Fruit fly (Drosophila melanogaster): ENCODE measurements around the gene Ttc1.
A peak's percentile ranks its signal among the peaks of the same experiment; 100 is the strongest.

Gene Ttc1

DNA sequence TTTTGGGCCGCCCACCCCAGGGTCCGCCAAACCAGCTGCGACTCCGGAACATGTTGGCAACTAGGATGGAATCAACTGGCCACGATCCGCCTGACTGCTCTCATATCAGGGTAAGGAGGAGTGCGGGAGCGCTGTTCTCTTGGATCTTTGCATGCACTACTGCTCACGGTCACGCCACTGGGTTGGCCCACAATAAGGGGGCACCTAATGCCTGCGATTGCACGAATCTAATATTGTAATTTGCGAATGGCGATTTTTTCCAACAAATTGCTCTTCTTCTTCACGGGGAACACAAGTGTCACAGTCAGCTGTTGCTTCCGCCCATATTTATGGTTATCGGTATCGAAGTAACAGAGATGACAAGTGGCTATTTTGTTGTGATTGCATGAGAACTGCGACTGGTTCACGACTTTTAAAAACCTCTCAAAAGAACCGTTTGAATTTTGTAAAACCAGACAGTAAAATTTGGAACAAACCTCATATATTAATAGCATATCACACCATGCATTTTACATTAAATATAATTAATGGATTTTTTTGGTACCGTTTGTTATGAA, 1.4 kb downstream of the Ttc1 start, which contains the start of gene ema (continued):
- TF ChIP-seq sens-2 (GFP tag; IDR thresholded peaks at IDR 0.05) (no peak), seq (GFP tag; IDR thresholded peaks at IDR 0.05) (no peak), CG3163 (GFP tag; optimal IDR thresholded peaks at IDR 0.05) (no peak), CG9727 (GFP tag; optimal IDR thresholded peaks at IDR 0.05) (no peak), dmrt99B (tag; optimal IDR thresholded peaks at IDR 0.05) (no peak), CG15073 (GFP tag; optimal IDR thresholded peaks at IDR 0.05) (no peak), MTF-1 (GFP tag; optimal IDR thresholded peaks at IDR 0.05; ENCODE audit: borderline replicate concordance) (no peak), CG11695 (GFP tag; IDR thresholded peaks at IDR 0.05) (no peak), HLH54F (GFP tag; optimal IDR thresholded peaks at IDR 0.05) (no peak), Six4 (GFP tag; optimal IDR thresholded peaks at IDR 0.05) (no peak), Mes4 (GFP tag; optimal IDR thresholded peaks at IDR 0.05) (peak; percentile 33), sqz (GFP tag; optimal IDR thresholded peaks at IDR 0.05) (no peak), kah (GFP tag; optimal IDR thresholded peaks at IDR 0.05) (peak; percentile 71), Ssrp (tag; optimal IDR thresholded peaks at IDR 0.05) (no peak), CG11456 (GFP tag; IDR thresholded peaks at IDR 0.05) (no peak), zfh1 (GFP tag; IDR thresholded peaks at IDR 0.05) (no peak), ftz-f1 (GFP tag; optimal IDR thresholded peaks at IDR 0.05) (no peak), ttk (GFP tag; IDR thresholded peaks at IDR 0.05) (no peak), CG7928 (GFP tag; optimal IDR thresholded peaks at IDR 0.05) (no peak), C15 (GFP tag; IDR thresholded peaks at IDR 0.05) (no peak), pan (optimal IDR thresholded peaks at IDR 0.05) (no peak), pan (GFP tag; optimal IDR thresholded peaks at IDR 0.05 in 1 of 2, IDR thresholded peaks at IDR 0.05 in 1 of 2) (peak in 1 of 2 experiments; percentile 35), Hand (GFP tag; optimal IDR thresholded peaks at IDR 0.05) (no peak), ATbp (GFP tag; optimal IDR thresholded peaks at IDR 0.05) (no peak), CG10267 (tag; optimal IDR thresholded peaks at IDR 0.05) (peak; percentile 29), Vsx1 (GFP tag; optimal IDR thresholded peaks at IDR 0.05) (no peak), CG43689 (GFP tag; IDR thresholded peaks at IDR 0.05) (no peak), stc (GFP tag; IDR thresholded peaks at IDR 0.05) (no peak), nmo (GFP tag; optimal IDR thresholded peaks at IDR 0.05) (peak; percentile 28), CG12391 (tag; optimal IDR thresholded peaks at IDR 0.05) (peak; percentile 41), CG12071 (GFP tag; optimal IDR thresholded peaks at IDR 0.05) (no peak), nom (GFP tag; optimal IDR thresholded peaks at IDR 0.05) (no peak), NFAT (GFP tag; IDR thresholded peaks at IDR 0.05) (peak; percentile 31; the same call in 1 of the 2 replicates), CoRest (tag; optimal IDR thresholded peaks at IDR 0.05) (no peak), ewg (GFP tag; optimal IDR thresholded peaks at IDR 0.05) (no peak), da (GFP tag; optimal IDR thresholded peaks at IDR 0.05) (no peak), disco-r (GFP tag; optimal IDR thresholded peaks at IDR 0.05) (no peak), Camta (GFP tag; optimal IDR thresholded peaks at IDR 0.05) (no peak), fd3F (GFP tag; optimal IDR thresholded peaks at IDR 0.05) (no peak), repo (GFP tag; optimal IDR thresholded peaks at IDR 0.05) (no peak), CG9876 (GFP tag; optimal IDR thresholded peaks at IDR 0.05) (no peak), CG1529 (GFP tag; optimal IDR thresholded peaks at IDR 0.05) (no peak), abd-A (tag; optimal IDR thresholded peaks at IDR 0.05) (no peak), MESR4 (GFP tag; optimal IDR thresholded peaks at IDR 0.05) (peak; percentile 90), CG9609 (GFP tag; optimal IDR thresholded peaks at IDR 0.05) (no peak), CG3726 (GFP tag; IDR thresholded peaks at IDR 0.05) (no peak), Hmr (GFP tag; optimal IDR thresholded peaks at IDR 0.05) (no peak), CG32767 (GFP tag; IDR thresholded peaks at IDR 0.05) (no peak), Bgb (GFP tag; IDR thresholded peaks at IDR 0.05; ENCODE audit: partially characterized antibody) (peak; percentile 24; the same call in 1 of the 2 replicates), CHES-1-like (GFP tag; optimal IDR thresholded peaks at IDR 0.05) (peak; percentile 23), CG17359 (tag; optimal IDR thresholded peaks at IDR 0.05) (no peak)

Data from whole organism, embryonic.